Worm (Caenorhabditis elegans) whole organism, L2 larva: ENCODE results near the gene K03A11.1.

Source experiments
- R02D3.7 ChIP-seq: fragments of 150-350 bp; optimal IDR thresholded peaks from 2 replicates; lab custom pipeline; 2014; ENCODE audit warnings: missing biosample characterization, missing genetic modification characterization
- ZK546.5 ChIP-seq: sonication (generic microtip); optimal IDR thresholded peaks from 2 replicates; lab custom pipeline; 2017; ENCODE audit warnings: missing biosample characterization, missing genetic modification characterization
- egl-27 ChIP-seq: sonication (generic microtip); optimal IDR thresholded peaks from 3 replicates; lab custom pipeline; 2017; ENCODE audit warnings: missing biosample characterization, missing genetic modification reagents, missing genetic modification characterization
- elt-1 ChIP-seq: fragments of 150-350 bp; optimal IDR thresholded peaks from 2 replicates; lab custom pipeline; 2014; ENCODE audit warnings: missing biosample characterization, missing genetic modification characterization
- lin-39 ChIP-seq: fragments of 150-350 bp; optimal IDR thresholded peaks from 2 replicates; lab custom pipeline; 2014; ENCODE audit warnings: missing biosample characterization, missing genetic modification reagents, missing genetic modification characterization
- nhr-12 ChIP-seq: fragments of 150-350 bp; optimal IDR thresholded peaks from 2 replicates; lab custom pipeline; 2014; ENCODE audit warnings: missing biosample characterization, missing genetic modification characterization
- nhr-21 ChIP-seq: fragments of 150-350 bp; optimal IDR thresholded peaks from 2 replicates; lab custom pipeline; 2014; ENCODE audit warnings: missing biosample characterization, missing genetic modification characterization
- nhr-237 ChIP-seq: fragments of 150-350 bp; optimal IDR thresholded peaks from 2 replicates; lab custom pipeline; 2014; ENCODE audit warnings: missing biosample characterization, missing genetic modification characterization
- nhr-77 ChIP-seq: fragments of 150-350 bp; optimal IDR thresholded peaks from 2 replicates; lab custom pipeline; 2014; ENCODE audit warnings: missing biosample characterization, missing genetic modification characterization
- sem-4 ChIP-seq: fragments of 150-350 bp; optimal IDR thresholded peaks from 2 replicates; lab custom pipeline; 2014; ENCODE audit warnings: missing biosample characterization, missing genetic modification reagents, missing genetic modification characterization
- skn-1 ChIP-seq: sonication (generic microtip); optimal IDR thresholded peaks from 2 replicates; lab custom pipeline; 2017; ENCODE audit warnings: missing biosample characterization, missing genetic modification characterization
- unc-55 ChIP-seq: fragments of 150-350 bp; sonication (generic microtip); optimal IDR thresholded peaks from 3 replicates; lab custom pipeline; 2014; ENCODE audit warnings: missing biosample characterization, missing genetic modification reagents, missing genetic modification characterization
- unc-62 ChIP-seq: fragments of 150-350 bp; optimal IDR thresholded peaks from 2 replicates; lab custom pipeline; 2014; ENCODE audit warnings: missing biosample characterization, missing genetic modification reagents, missing genetic modification characterization
- zag-1 ChIP-seq: fragments of 150-350 bp; optimal IDR thresholded peaks from 2 replicates; lab custom pipeline; 2014; ENCODE audit warnings: missing biosample characterization, missing genetic modification characterization

- no peak for TF ChIP-seq nhr-21 (tag; lab: Kevin White, UChicago)
- TF ChIP-seq lin-39 (tag; lab: Kevin White, UChicago), result no peak
- no peak for TF ChIP-seq nhr-237 (tag; lab: Kevin White, UChicago)
- no peak for TF ChIP-seq sem-4 (tag; lab: Kevin White, UChicago)
- TF ChIP-seq R02D3.7 (tag; lab: Kevin White, UChicago), result no peak
- TF ChIP-seq skn-1 (tag; lab: Kevin White, UChicago), result peak; percentile 43
- TF ChIP-seq unc-55 (GFP tag; lab: Kevin White, UChicago), result no peak
- no peak for TF ChIP-seq zag-1 (tag; lab: Kevin White, UChicago)
- TF ChIP-seq egl-27 (tag; lab: Kevin White, UChicago), result no peak
- no peak for TF ChIP-seq nhr-77
- no peak for TF ChIP-seq ZK546.5 (tag; lab: Kevin White, UChicago)
- no peak for TF ChIP-seq unc-62 (GFP tag; lab: Kevin White, UChicago)
- TF ChIP-seq elt-1, result no peak
- no peak for TF ChIP-seq nhr-12 (tag; lab: Kevin White, UChicago)
Measured at ce11 chrX:13059984-13060383, 8.5 kb downstream of the K03A11.1 start.
